Worm (Caenorhabditis elegans) whole organism, young adult: Measurements from ENCODE around the gene F46B3.8.

ENCODE experiments used
- F22D6.2 ChIP-seq: sonication (generic microtip); optimal IDR thresholded peaks from 2 replicates; lab custom pipeline; 2016; ENCODE audit warnings: mild to moderate bottlenecking, missing genetic modification characterization, missing compliant biosample characterization
- F23B12.7 ChIP-seq: sonication (generic microtip); optimal IDR thresholded peaks from 2 replicates; lab custom pipeline; 2017; ENCODE audit warnings: missing genetic modification characterization, mild to moderate bottlenecking, missing compliant biosample characterization, antibody characterized with exemption, moderate library complexity; ENCODE audit not compliant: insufficient read depth
- F39B2.1 ChIP-seq: fragments of 200-800 bp; sonication (Bioruptor generic); IDR thresholded peaks from 2 replicates; pipeline ENCODE4 v1.3.6; 2022; ENCODE audit warnings: missing genetic modification reagents, missing genetic modification characterization, missing compliant biosample characterization
- F52B5.7 ChIP-seq: sonication (generic microtip); optimal IDR thresholded peaks from 2 replicates; lab custom pipeline; 2016; ENCODE audit warnings: mild to moderate bottlenecking, missing genetic modification characterization, missing compliant biosample characterization
- F57A8.1 ChIP-seq: fragments of 200-800 bp; sonication (Bioruptor generic); optimal IDR thresholded peaks from 2 replicates; lab custom pipeline; 2018; ENCODE audit warnings: mild to moderate bottlenecking, missing genetic modification characterization, moderate library complexity, missing compliant biosample characterization
- F57C9.4 ChIP-seq: sonication (generic microtip); optimal IDR thresholded peaks from 2 replicates; lab custom pipeline; 2017; ENCODE audit warnings: mild to moderate bottlenecking, missing genetic modification characterization, missing compliant biosample characterization
- K11D2.4 ChIP-seq: fragments of 200-800 bp; sonication (Bioruptor generic); IDR thresholded peaks from 2 replicates; pipeline ENCODE4 v1.3.6; 2022; ENCODE audit warnings: missing genetic modification reagents, missing genetic modification characterization, missing compliant biosample characterization
- K12H6.12 ChIP-seq: fragments of 200-800 bp; sonication (Bioruptor generic); optimal IDR thresholded peaks from 2 replicates; lab custom pipeline; 2018; ENCODE audit warnings: mild to moderate bottlenecking, missing genetic modification characterization, missing compliant biosample characterization
- Y56A3A.18 ChIP-seq: fragments of 200-800 bp; sonication (Bioruptor generic); IDR thresholded peaks from 2 replicates; pipeline ENCODE4 v1.3.6; 2022; ENCODE audit warnings: missing genetic modification reagents, missing genetic modification characterization, missing compliant biosample characterization
- Y67H2A.10 ChIP-seq: fragments of 200-800 bp; sonication (Bioruptor generic); conservative IDR thresholded peaks from 2 replicates; pipeline ENCODE4 v1.3.6; 2022; ENCODE audit warnings: missing genetic modification reagents, missing genetic modification characterization, missing compliant biosample characterization
- akir-1 ChIP-seq: fragments of 200-800 bp; sonication (Bioruptor generic); optimal IDR thresholded peaks from 2 replicates; lab custom pipeline; 2018; ENCODE audit warnings: mild to moderate bottlenecking, missing genetic modification characterization, moderate library complexity, missing compliant biosample characterization
- aptf-2 ChIP-seq: fragments of 200-800 bp; sonication (Bioruptor generic); conservative IDR thresholded peaks from 2 replicates; pipeline ENCODE4 v1.3.6; 2022; ENCODE audit warnings: missing genetic modification reagents, missing genetic modification characterization, missing compliant biosample characterization
- ceh-27 ChIP-seq: fragments of 200-800 bp; sonication (Bioruptor generic); optimal IDR thresholded peaks from 2 replicates; lab custom pipeline; 2018; ENCODE audit warnings: mild to moderate bottlenecking, missing genetic modification characterization, moderate library complexity, missing compliant biosample characterization
- ceh-91 ChIP-seq: fragments of 200-800 bp; sonication (Bioruptor generic); IDR thresholded peaks from 2 replicates; pipeline ENCODE4 v1.3.6; 2022; ENCODE audit warnings: missing genetic modification reagents, missing genetic modification characterization, missing compliant biosample characterization
- chd-7 ChIP-seq: sonication (generic microtip); optimal IDR thresholded peaks from 2 replicates; lab custom pipeline; 2016; ENCODE audit warnings: mild to moderate bottlenecking, missing genetic modification characterization, moderate library complexity, missing compliant biosample characterization
- die-1 ChIP-seq: sonication (generic microtip); optimal IDR thresholded peaks from 2 replicates; lab custom pipeline; 2016; ENCODE audit warnings: missing genotype, mild to moderate bottlenecking, missing genetic modification characterization, missing compliant biosample characterization
- efl-1 ChIP-seq: fragments of 150-350 bp; optimal IDR thresholded peaks from 2 replicates; lab custom pipeline; 2014; ENCODE audit warnings: missing biosample characterization, missing genetic modification reagents, missing genetic modification characterization
- egl-18 ChIP-seq: fragments of 200-800 bp; sonication (Bioruptor generic); IDR thresholded peaks from 2 replicates; pipeline ENCODE4 v1.3.6; 2022; ENCODE audit warnings: missing genetic modification reagents, missing genetic modification characterization, missing compliant biosample characterization
- egrh-3 ChIP-seq: fragments of 200-800 bp; sonication (Bioruptor generic); IDR thresholded peaks from 2 replicates; pipeline ENCODE4 v1.3.6; 2022; ENCODE audit warnings: missing genetic modification reagents, missing genetic modification characterization, missing compliant biosample characterization
- fkh-3 ChIP-seq: sonication (generic microtip); optimal IDR thresholded peaks from 2 replicates; lab custom pipeline; 2016; ENCODE audit warnings: mild to moderate bottlenecking, missing genetic modification characterization, missing compliant biosample characterization
- him-1 ChIP-seq: sonication (generic microtip); optimal IDR thresholded peaks from 2 replicates; lab custom pipeline; 2016; ENCODE audit warnings: missing genotype, missing genetic modification reagents, missing genetic modification characterization, missing compliant biosample characterization
- hlh-12 ChIP-seq: sonication (generic microtip); optimal IDR thresholded peaks from 2 replicates; lab custom pipeline; 2016; ENCODE audit warnings: missing genetic modification characterization, missing compliant biosample characterization
- hmg-1.2 ChIP-seq: fragments of 200-800 bp; sonication (Bioruptor generic); IDR thresholded peaks from 2 replicates; pipeline ENCODE4 v1.3.6; 2022; ENCODE audit warnings: missing genetic modification reagents, missing genetic modification characterization, missing compliant biosample characterization
- hsf-1 ChIP-seq: fragments of 200-800 bp; sonication (Bioruptor generic); IDR thresholded peaks from 2 replicates; pipeline ENCODE4 v1.3.6; 2022; ENCODE audit warnings: missing genetic modification reagents, missing genetic modification characterization, missing compliant biosample characterization
- lin-40 ChIP-seq: sonication (generic microtip); optimal IDR thresholded peaks from 2 replicates; lab custom pipeline; 2016; ENCODE audit warnings: missing genetic modification characterization, mild to moderate bottlenecking, missing compliant biosample characterization, missing genotype, missing genetic modification reagents
- lin-54 ChIP-seq: fragments of 200-800 bp; sonication (Bioruptor generic); optimal IDR thresholded peaks from 2 replicates; lab custom pipeline; 2018; ENCODE audit warnings: mild to moderate bottlenecking, missing genetic modification characterization, missing compliant biosample characterization
- lir-1 ChIP-seq: fragments of 200-800 bp; sonication (Bioruptor generic); conservative IDR thresholded peaks from 2 replicates; pipeline ENCODE4 v1.3.6; 2022; ENCODE audit warnings: missing genetic modification reagents, missing genetic modification characterization, missing compliant biosample characterization
- madf-10 ChIP-seq: sonication (generic microtip); optimal IDR thresholded peaks from 2 replicates; lab custom pipeline; 2016; ENCODE audit warnings: mild to moderate bottlenecking, missing genetic modification characterization, missing compliant biosample characterization
- madf-8 ChIP-seq: fragments of 200-800 bp; sonication (Bioruptor generic); conservative IDR thresholded peaks from 2 replicates; pipeline ENCODE4 v1.3.6; 2022; ENCODE audit warnings: missing genetic modification reagents, missing genetic modification characterization, missing compliant biosample characterization
- nhr-179 ChIP-seq: sonication (generic microtip); optimal IDR thresholded peaks from 2 replicates; lab custom pipeline; 2016; ENCODE audit warnings: mild to moderate bottlenecking, missing genetic modification characterization, missing compliant biosample characterization
- nhr-80 ChIP-seq: sonication (generic microtip); optimal IDR thresholded peaks from 2 replicates; lab custom pipeline; 2016; ENCODE audit warnings: missing genetic modification characterization, missing compliant biosample characterization
- pha-4 ChIP-seq: fragments of 150-350 bp; sonication (generic microtip); optimal IDR thresholded peaks from 2 replicates; lab custom pipeline; 2014; ENCODE audit warnings: missing biosample characterization, missing genetic modification reagents, missing genetic modification characterization
- rec-8 ChIP-seq, 2 experiments: sonication (generic microtip); optimal IDR thresholded peaks; 2 replicates each; lab custom pipeline; 2016; ENCODE audit warnings: mild to moderate bottlenecking in 2 of 2, missing genetic modification characterization in 2 of 2, missing genetic modification reagents in 2 of 2, missing genotype in 2 of 2, missing biosample characterization in 1 of 2, missing compliant biosample characterization in 1 of 2, moderate library complexity in 1 of 2
- repo-1 ChIP-seq: sonication (generic microtip); optimal IDR thresholded peaks from 2 replicates; lab custom pipeline; 2017; ENCODE audit warnings: mild to moderate bottlenecking, missing genetic modification characterization, missing compliant biosample characterization
- rpc-1 ChIP-seq, 2 experiments: fragments of 150-350 bp in 1 of 2; sonication (generic microtip) in 1 of 2; optimal IDR thresholded peaks; 2 replicates each; lab custom pipeline; 2014 to 2018; ENCODE audit warnings: missing biosample characterization in 1 of 2, missing genetic modification characterization in 1 of 2, missing genetic modification reagents in 1 of 2, missing genotype in 1 of 2
- sdz-38 ChIP-seq: sonication (generic microtip); optimal IDR thresholded peaks from 2 replicates; lab custom pipeline; 2016; ENCODE audit warnings: missing genotype, missing genetic modification characterization, missing compliant biosample characterization
- snpc-3.4 ChIP-seq: sonication (generic microtip); optimal IDR thresholded peaks from 2 replicates; lab custom pipeline; 2017; ENCODE audit warnings: missing genetic modification characterization, mild to moderate bottlenecking, missing compliant biosample characterization, antibody characterized with exemption, moderate library complexity, missing genotype, missing genetic modification reagents
- snpc-4 ChIP-seq, 5 experiments: fragments of 150-350 bp in 1 of 5; sonication (generic microtip) in 4 of 5; optimal IDR thresholded peaks; 2 replicates each; lab custom pipeline; 2014 to 2018; ENCODE audit warnings: missing genetic modification characterization in 5 of 5, missing biosample characterization in 3 of 5, antibody characterized with exemption in 2 of 5, mild to moderate bottlenecking in 2 of 5, missing compliant biosample characterization in 2 of 5, missing genotype in 2 of 5, moderate library complexity in 2 of 5, missing genetic modification reagents in 1 of 5
- tlf-1 ChIP-seq: fragments of 200-800 bp; sonication (Bioruptor generic); optimal IDR thresholded peaks from 2 replicates; lab custom pipeline; 2018; ENCODE audit warnings: mild to moderate bottlenecking, missing genetic modification characterization, missing compliant biosample characterization
- unc-130 ChIP-seq: sonication (generic microtip); optimal IDR thresholded peaks from 2 replicates; lab custom pipeline; 2016; ENCODE audit warnings: missing genetic modification reagents, missing genetic modification characterization, missing compliant biosample characterization
- zfh-2 ChIP-seq: fragments of 200-800 bp; sonication (Bioruptor generic); conservative IDR thresholded peaks from 2 replicates; pipeline ENCODE4 v1.3.6; 2022; ENCODE audit warnings: missing genetic modification reagents, missing genetic modification characterization, missing compliant biosample characterization
- ztf-26 ChIP-seq: sonication (generic microtip); optimal IDR thresholded peaks from 2 replicates; lab custom pipeline; 2017; ENCODE audit warnings: missing genetic modification characterization, missing compliant biosample characterization

Gene F46B3.8

ce11 chrV:20580511-20581040, 42.4 kb downstream of the F46B3.8 start, which contains the start of gene F26F2.7 (continued):
- TF ChIP-seq akir-1 (no peak), zfh-2 (GFP tag; lab: Robert Waterston, UW) (peak; percentile 80), sdz-38 (tag; lab: Kevin White, UChicago) (no peak), hlh-12 (tag; lab: Kevin White, UChicago) (no peak), efl-1 (peak; percentile 57), lin-40 (tag; lab: Kevin White, UChicago) (peak; percentile 90), rec-8 (tag; optimal IDR thresholded peaks at IDR 0.05; lab: Kevin White, UChicago) (no peak), lir-1 (peak; percentile 80; the same call in 1 of the 2 replicates), unc-130 (GFP tag; lab: Kevin White, UChicago) (peak; percentile 65), K11D2.4 (peak; percentile 79), F22D6.2 (peak; percentile 28), tlf-1 (GFP tag; lab: Kevin White, UChicago) (peak; percentile 92), hmg-1.2 (GFP tag; lab: Robert Waterston, UW) (peak; percentile 71), hsf-1 (GFP tag; lab: Robert Waterston, UW) (no peak), repo-1 (tag; lab: Kevin White, UChicago) (peak; percentile 89), F52B5.7 (tag; lab: Kevin White, UChicago) (no peak), lin-54 (GFP tag; lab: Kevin White, UChicago) (peak; percentile 88), die-1 (tag; lab: Kevin White, UChicago) (no peak), snpc-3.4 (peak; percentile 50), madf-10 (tag; lab: Kevin White, UChicago) (peak; percentile 78), chd-7 (peak; percentile 34), snpc-4 (GFP tag; optimal IDR thresholded peaks at IDR 0.05; lab: Kevin White, UChicago) (no peak), snpc-4 (tag; optimal IDR thresholded peaks at IDR 0.05; lab: Kevin White, UChicago) (peak in 3 of 4 experiments; percentile 26 to 85 (median 79)), aptf-2 (GFP tag; lab: Robert Waterston, UW) (no peak), pha-4 (tag; lab: Kevin White, UChicago) (peak; percentile 48), F57C9.4 (peak; percentile 32), ceh-91 (GFP tag; lab: Robert Waterston, UW) (peak; percentile 87), egrh-3 (GFP tag; lab: Robert Waterston, UW) (peak; percentile 58; the same call in 1 of the 2 replicates), fkh-3 (tag; lab: Kevin White, UChicago) (no peak), ztf-26 (tag; lab: Kevin White, UChicago) (peak; percentile 76), nhr-80 (tag; lab: Kevin White, UChicago) (peak; percentile 80), Y56A3A.18 (GFP tag; lab: Robert Waterston, UW) (peak; percentile 59; the same call in 1 of the 2 replicates), F23B12.7 (tag; lab: Kevin White, UChicago) (peak; percentile 44)
- TF ChIP-seq, all 124 proteins: peak for 68

DNA sequence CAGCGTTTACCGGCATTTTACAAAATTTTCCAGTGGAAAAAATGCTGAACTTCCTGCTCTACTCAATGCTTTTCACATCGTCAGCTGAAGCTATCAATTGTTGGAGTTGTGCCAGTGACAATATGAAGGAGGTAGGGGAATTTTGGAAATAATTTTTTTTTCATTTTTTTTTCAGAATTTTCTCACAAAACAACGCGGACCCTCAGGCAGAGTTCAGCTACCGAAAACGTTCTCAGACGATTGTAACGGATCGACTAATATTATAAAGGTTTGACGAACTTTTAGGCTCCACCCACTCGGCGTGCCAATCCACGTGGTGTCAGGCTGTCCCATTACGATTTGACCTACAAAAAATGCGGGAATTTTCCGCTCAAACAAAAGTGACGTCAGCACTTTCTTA, 43.4 kb downstream of the F46B3.8 start, which contains the start of gene F26F2.8:
Gene F26F2.8 (plus strand): TSS at position 13 of the 400 bp plus-strand sequence.
- TF ChIP-seq K12H6.12 (tag; lab: Kevin White, UChicago) (no peak), egl-18 (no peak), F57C9.4 (no peak), F57A8.1 (GFP tag; lab: Kevin White, UChicago) (no peak)

- TF ChIP-seq rpc-1 (optimal IDR thresholded peaks at IDR 0.05; lab: Kevin White, UChicago) (no peak), rpc-1 (tag; optimal IDR thresholded peaks at IDR 0.05; lab: Kevin White, UChicago) (no peak), madf-8 (GFP tag; lab: Robert Waterston, UW) (no peak), Y67H2A.10 (GFP tag; lab: Robert Waterston, UW) (no peak), ceh-27 (GFP tag; lab: Kevin White, UChicago) (no peak), F39B2.1 (GFP tag; lab: Robert Waterston, UW) (no peak), tlf-1 (GFP tag; lab: Kevin White, UChicago) (no peak), him-1 (tag; lab: Kevin White, UChicago) (no peak), pha-4 (tag; lab: Kevin White, UChicago) (no peak), nhr-179 (no peak)
Measured at ce11 chrV:20574872-20575271, 48.1 kb downstream of the F46B3.8 start.
